Worm (Caenorhabditis elegans): Measurements from ENCODE around the gene srh-239.

- TF ChIP-seq dao-5 (tag; optimal IDR thresholded peaks at IDR 0.05) (no peak), W03F9.2 (tag; optimal IDR thresholded peaks at IDR 0.05) (no peak)
These were observed 27.7 kb upstream of the srh-239 start, which contains the start of gene T06E6.10 for ce11 chrV:15417822-15418221.
